Fruit fly (Drosophila melanogaster): ENCODE data around the gene CG5623.
A peak's percentile ranks its signal among the peaks of the same experiment; 100 is the strongest.

Gene CG5623

DNA sequence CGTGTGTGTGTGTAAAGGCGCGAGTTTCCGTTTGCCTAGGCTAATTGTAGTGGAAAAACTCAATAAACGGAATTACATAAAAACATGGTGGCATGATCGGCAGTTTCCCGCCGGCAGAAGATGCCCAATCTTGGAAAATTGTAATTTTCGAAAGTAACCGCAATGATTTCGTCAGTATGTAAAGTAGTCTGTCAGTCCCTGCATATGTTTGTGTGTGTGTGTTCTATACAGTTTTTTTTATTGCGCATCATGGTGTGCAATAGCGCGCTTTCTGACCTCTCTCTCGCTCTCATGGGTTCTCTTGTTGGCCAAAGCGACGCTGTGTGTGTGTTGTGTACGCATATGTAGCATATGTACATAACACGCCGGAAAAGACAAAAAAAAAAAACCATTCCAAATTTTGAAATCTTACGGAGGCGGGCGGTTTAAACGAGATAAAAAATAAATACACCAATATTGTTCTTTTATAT lies 27.1 kb upstream of the CG5623 start (continued):
- TF ChIP-seq CG16779 (GFP tag; IDR thresholded peaks at IDR 0.05) (no peak), CG30403 (GFP tag; optimal IDR thresholded peaks at IDR 0.05) (no peak), CG7357 (GFP tag; IDR thresholded peaks at IDR 0.05) (no peak), Pdp1 (GFP tag; optimal IDR thresholded peaks at IDR 0.05) (peak in 1 of 2 experiments; percentile 92), gem (tag; optimal IDR thresholded peaks at IDR 0.05) (peak; percentile 41), jumu (GFP tag; optimal IDR thresholded peaks at IDR 0.05) (no peak), CG11093 (GFP tag; IDR thresholded peaks at IDR 0.05) (0 out of 3 replicates have a peak, but pooled peaks have one; percentile 18), repo (GFP tag; optimal IDR thresholded peaks at IDR 0.05) (no peak), lola (GFP tag; optimal IDR thresholded peaks at IDR 0.05) (no peak), CG31441 (GFP tag; IDR thresholded peaks at IDR 0.05) (no peak), z (GFP tag; IDR thresholded peaks at IDR 0.05) (no peak), Gsc (GFP tag; IDR thresholded peaks at IDR 0.05) (no peak), CG8478 (optimal IDR thresholded peaks at IDR 0.05) (peak; percentile 98), pb (GFP tag; optimal IDR thresholded peaks at IDR 0.05) (no peak), MESR4 (GFP tag; optimal IDR thresholded peaks at IDR 0.05) (peak; percentile 25), p53 (GFP tag; optimal IDR thresholded peaks at IDR 0.05) (peak; percentile 15), CoRest (tag; optimal IDR thresholded peaks at IDR 0.05) (peak; percentile 15), HLH4C (GFP tag; IDR thresholded peaks at IDR 0.05; ENCODE audit: partially characterized antibody) (no peak), wek (GFP tag; optimal IDR thresholded peaks at IDR 0.05) (peak; percentile 58), CG3281 (GFP tag; optimal IDR thresholded peaks at IDR 0.05) (peak; percentile 49), HmgZ (tag; optimal IDR thresholded peaks at IDR 0.05) (peak; percentile 45), CG13624 (GFP tag; optimal IDR thresholded peaks at IDR 0.05) (peak; percentile 83), Kr (GFP tag; optimal IDR thresholded peaks at IDR 0.05) (no peak), CG32772 (GFP tag; IDR thresholded peaks at IDR 0.05) (peak; percentile 92), CG4730 (GFP tag; IDR thresholded peaks at IDR 0.05) (no peak), CG7928 (GFP tag; optimal IDR thresholded peaks at IDR 0.05) (peak; percentile 2), slou (GFP tag; optimal IDR thresholded peaks at IDR 0.05) (no peak), CG13123 (GFP tag; optimal IDR thresholded peaks at IDR 0.05) (peak; percentile 62), H15 (GFP tag; IDR thresholded peaks at IDR 0.05) (no peak), CG12071 (GFP tag; optimal IDR thresholded peaks at IDR 0.05) (peak; percentile 39), CG11504 (tag; optimal IDR thresholded peaks at IDR 0.05) (no peak), CG10543 (GFP tag; optimal IDR thresholded peaks at IDR 0.05) (peak; percentile 70), ash1 (GFP tag; optimal IDR thresholded peaks at IDR 0.05) (no peak), fd64A (GFP tag; optimal IDR thresholded peaks at IDR 0.05) (no peak), CG2120 (GFP tag; optimal IDR thresholded peaks at IDR 0.05) (peak; percentile 58), tna (GFP tag; IDR thresholded peaks at IDR 0.05; ENCODE audit: partially characterized antibody) (no peak), CG30431 (GFP tag; optimal IDR thresholded peaks at IDR 0.05) (no peak), lov (optimal IDR thresholded peaks at IDR 0.05) (no peak), lov (GFP tag; IDR thresholded peaks at IDR 0.05) (no peak), CG14441 (GFP tag; IDR thresholded peaks at IDR 0.05) (peak; percentile 26; the same call in 1 of the 2 replicates), CG7963 (GFP tag; IDR thresholded peaks at IDR 0.05; ENCODE audit: partially characterized antibody) (no peak), sd (tag; optimal IDR thresholded peaks at IDR 0.05) (no peak), CG1024 (GFP tag; IDR thresholded peaks at IDR 0.05) (0 out of 2 replicates have a peak, but pooled peaks have one; percentile 28), CG8290 (GFP tag; optimal IDR thresholded peaks at IDR 0.05) (no peak), CG8290 (tag; optimal IDR thresholded peaks at IDR 0.05) (no peak), prd (optimal IDR thresholded peaks at IDR 0.05) (no peak), prd (GFP tag; IDR thresholded peaks at IDR 0.05) (0 out of 3 replicates have a peak, but pooled peaks have one; percentile 14), caup (GFP tag; optimal IDR thresholded peaks at IDR 0.05; ENCODE audit: severe bottlenecking) (peak; percentile 45), sim (GFP tag; IDR thresholded peaks at IDR 0.05) (no peak), Rfx (GFP tag; IDR thresholded peaks at IDR 0.05) (peak; percentile 68), sqz (GFP tag; optimal IDR thresholded peaks at IDR 0.05) (peak; percentile 100), jing (GFP tag; optimal IDR thresholded peaks at IDR 0.05) (no peak)

Data from whole organism, embryonic.